Fruit fly (Drosophila melanogaster): ENCODE data around the gene Acbp3.

The Acbp3 gene

DNA sequence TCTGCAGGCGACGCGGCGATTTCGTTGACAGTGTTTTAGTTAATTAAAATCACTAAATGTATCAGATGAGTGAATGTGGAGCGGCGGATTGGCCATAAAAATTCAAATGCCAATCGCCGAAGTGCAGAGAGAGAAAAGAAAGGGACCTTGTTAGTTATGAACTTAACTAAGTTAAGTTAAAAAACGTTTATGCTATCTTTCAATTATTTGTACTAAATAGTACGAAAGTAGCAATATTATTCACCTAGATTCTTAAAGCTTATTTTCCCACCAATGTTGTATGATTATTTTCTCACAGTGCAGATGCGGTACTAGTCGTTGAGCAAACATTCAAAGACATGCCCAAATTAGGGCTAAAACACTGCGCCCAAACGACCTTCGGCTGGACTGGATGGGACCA lies 39.9 kb upstream of the Acbp3 start (continued):
- TF ChIP-seq CG10565 (GFP tag; optimal IDR thresholded peaks at IDR 0.05) (no peak), CG9609 (GFP tag; optimal IDR thresholded peaks at IDR 0.05) (peak; percentile 48), CG15269 (tag; optimal IDR thresholded peaks at IDR 0.05) (peak; percentile 76), emc (GFP tag; optimal IDR thresholded peaks at IDR 0.05) (no peak), eyg (GFP tag; optimal IDR thresholded peaks at IDR 0.05) (no peak), Spps (tag; optimal IDR thresholded peaks at IDR 0.05) (peak; percentile 5), CG2889 (GFP tag; IDR thresholded peaks at IDR 0.05) (no peak), CG12299 (tag; optimal IDR thresholded peaks at IDR 0.05) (no peak), CG6765 (GFP tag; optimal IDR thresholded peaks at IDR 0.05) (no peak), D19B (GFP tag; optimal IDR thresholded peaks at IDR 0.05) (no peak), CG16815 (GFP tag; optimal IDR thresholded peaks at IDR 0.05) (no peak), CG10431 (GFP tag; optimal IDR thresholded peaks at IDR 0.05) (no peak), Hmx (GFP tag; optimal IDR thresholded peaks at IDR 0.05) (no peak), HmgZ (tag; optimal IDR thresholded peaks at IDR 0.05) (no peak), Scr (GFP tag; IDR thresholded peaks at IDR 0.05; ENCODE audit: partially characterized antibody) (no peak), dysf (GFP tag; IDR thresholded peaks at IDR 0.05) (peak; percentile 86), ash1 (GFP tag; optimal IDR thresholded peaks at IDR 0.05) (no peak), CG13894 (tag; optimal IDR thresholded peaks at IDR 0.05) (no peak), CG1024 (GFP tag; IDR thresholded peaks at IDR 0.05) (peak; percentile 47; the same call in 1 of the 2 replicates), CG8089 (GFP tag; optimal IDR thresholded peaks at IDR 0.05) (no peak), CG17186 (GFP tag; optimal IDR thresholded peaks at IDR 0.05) (no peak), dpn (GFP tag; optimal IDR thresholded peaks at IDR 0.05) (peak; percentile 57 to 74), MTF-1 (GFP tag; optimal IDR thresholded peaks at IDR 0.05; ENCODE audit: borderline replicate concordance) (peak; percentile 26), CG11695 (GFP tag; IDR thresholded peaks at IDR 0.05) (peak; percentile 78), CG18619 (GFP tag; optimal IDR thresholded peaks at IDR 0.05) (no peak), prd (optimal IDR thresholded peaks at IDR 0.05) (no peak), prd (GFP tag; IDR thresholded peaks at IDR 0.05) (peak; percentile 82), tup (GFP tag; optimal IDR thresholded peaks at IDR 0.05) (no peak), Rx (GFP tag; IDR thresholded peaks at IDR 0.05) (peak; percentile 67), lilli (GFP tag; optimal IDR thresholded peaks at IDR 0.05) (peak; percentile 29), phol (tag; optimal IDR thresholded peaks at IDR 0.05) (peak; percentile 79), sens-2 (GFP tag; IDR thresholded peaks at IDR 0.05) (no peak; the same call in 1 of the 2 replicates), HLH54F (GFP tag; optimal IDR thresholded peaks at IDR 0.05) (no peak), croc (GFP tag; conservative IDR thresholded peaks at IDR 0.05) (peak; percentile 55), ham (GFP tag; IDR thresholded peaks at IDR 0.05) (no peak), gfzf (GFP tag; optimal IDR thresholded peaks at IDR 0.05) (no peak), CG17568 (GFP tag; optimal IDR thresholded peaks at IDR 0.05) (no peak), maf-S (GFP tag; optimal IDR thresholded peaks at IDR 0.05) (no peak), CG8281 (tag; optimal IDR thresholded peaks at IDR 0.05) (no peak), CG14050 (GFP tag; IDR thresholded peaks at IDR 0.05) (peak; percentile 57; the same call in 2 of the 3 replicates), MBD-R2 (GFP tag; IDR thresholded peaks at IDR 0.05) (no peak), ewg (GFP tag; optimal IDR thresholded peaks at IDR 0.05) (peak; percentile 2), da (GFP tag; optimal IDR thresholded peaks at IDR 0.05) (no peak), Ets65A (GFP tag) (peak; percentile 39), GATAe (GFP tag; conservative IDR thresholded peaks at IDR 0.05) (no peak), CG11093 (GFP tag; IDR thresholded peaks at IDR 0.05) (peak; percentile 49; the same call in 2 of the 3 replicates), CG3407 (GFP tag; optimal IDR thresholded peaks at IDR 0.05) (no peak), stwl (tag; optimal IDR thresholded peaks at IDR 0.05) (no peak), Lhr (GFP tag; optimal IDR thresholded peaks at IDR 0.05) (no peak), CG13296 (GFP tag; optimal IDR thresholded peaks at IDR 0.05) (peak; percentile 82), pb (GFP tag; optimal IDR thresholded peaks at IDR 0.05) (peak; percentile 51), CG9437 (GFP tag; optimal IDR thresholded peaks at IDR 0.05) (peak; percentile 14)

Measured in whole organism, embryonic.